Fruit fly (Drosophila melanogaster) whole organism, pupa: Measurements from ENCODE around the gene CG11626.

Experiments
- CG10348 ChIP-seq: fragments of 200-800 bp; sonication (Bioruptor generic); IDR thresholded peaks from 2 replicates; pipeline ENCODE4 v1.3.6; 2022; ENCODE audit warnings: missing biosample characterization, missing genetic modification characterization
- CG12605 ChIP-seq: fragments of 200-800 bp; sonication (Bioruptor generic); IDR thresholded peaks from 2 replicates; pipeline ENCODE4 v1.3.6; 2022; ENCODE audit warnings: missing biosample characterization, missing genetic modification characterization
- CG13204 ChIP-seq: fragments of 200-800 bp; sonication (Bioruptor generic); optimal IDR thresholded peaks from 2 replicates; lab custom pipeline; 2018; ENCODE audit warnings: missing biosample characterization, mild to moderate bottlenecking, missing genetic modification characterization, moderate library complexity
- CG14655 ChIP-seq: fragments of 200-800 bp; sonication (Bioruptor generic); optimal IDR thresholded peaks from 3 replicates; lab custom pipeline; 2017; ENCODE audit warnings: mild to moderate bottlenecking, missing biosample characterization, missing genetic modification reagents, missing genetic modification characterization
- CG15710 ChIP-seq: fragments of 200-800 bp; sonication (Bioruptor generic); optimal IDR thresholded peaks from 2 replicates; lab custom pipeline; 2018; ENCODE audit warnings: missing biosample characterization, mild to moderate bottlenecking, missing genetic modification characterization, moderate library complexity
- CG17806 ChIP-seq: fragments of 200-800 bp; sonication (Bioruptor generic); optimal IDR thresholded peaks from 2 replicates; lab custom pipeline; 2018; ENCODE audit warnings: missing biosample characterization, mild to moderate bottlenecking, missing genetic modification characterization, moderate library complexity
- CG34367 ChIP-seq: fragments of 200-800 bp; sonication (Bioruptor generic); optimal IDR thresholded peaks from 2 replicates; lab custom pipeline; 2018; ENCODE audit warnings: missing biosample characterization, mild to moderate bottlenecking, missing genetic modification characterization
- CG4496 ChIP-seq: fragments of 200-800 bp; sonication (Bioruptor generic); IDR thresholded peaks from 3 replicates; pipeline ENCODE4 v1.3.6; 2022; ENCODE audit warnings: missing biosample characterization, missing genetic modification characterization
- CG8159 ChIP-seq: fragments of 200-800 bp; sonication (Bioruptor generic); optimal IDR thresholded peaks from 3 replicates; lab custom pipeline; 2018; ENCODE audit warnings: missing biosample characterization, mild to moderate bottlenecking, missing genetic modification characterization, moderate library complexity
- CG8301 ChIP-seq: fragments of 200-800 bp; sonication (Bioruptor generic); optimal IDR thresholded peaks from 2 replicates; lab custom pipeline; 2018; ENCODE audit warnings: missing biosample characterization, mild to moderate bottlenecking, missing genetic modification characterization
- CG9948 ChIP-seq: fragments of 200-800 bp; sonication (Bioruptor generic); optimal IDR thresholded peaks from 2 replicates; lab custom pipeline; 2018; ENCODE audit warnings: missing biosample characterization, mild to moderate bottlenecking, missing genetic modification characterization, moderate library complexity
- EcR ChIP-seq: fragments of 200-800 bp; sonication (Bioruptor generic); optimal IDR thresholded peaks from 3 replicates; lab custom pipeline; 2019; ENCODE audit warnings: missing biosample characterization, missing genetic modification characterization, mild to moderate bottlenecking, moderate library complexity, missing genetic modification reagents
- Pif1A ChIP-seq: fragments of 200-800 bp; sonication (Bioruptor generic); optimal IDR thresholded peaks from 3 replicates; lab custom pipeline; 2016; ENCODE audit warnings: missing biosample characterization, missing genetic modification characterization
- Pif1B ChIP-seq: fragments of 200-800 bp; sonication (Bioruptor generic); optimal IDR thresholded peaks from 3 replicates; lab custom pipeline; 2016; ENCODE audit warnings: missing biosample characterization, missing genetic modification characterization
- fd96Ca ChIP-seq: fragments of 200-800 bp; sonication (Bioruptor generic); IDR thresholded peaks from 3 replicates; pipeline ENCODE4 v1.3.6; 2022; ENCODE audit warnings: missing biosample characterization, missing genetic modification characterization
- gl ChIP-seq: fragments of 200-800 bp; sonication (Bioruptor generic); optimal IDR thresholded peaks from 2 replicates; lab custom pipeline; 2018; ENCODE audit warnings: missing biosample characterization, mild to moderate bottlenecking, missing genetic modification characterization
- rn ChIP-seq: fragments of 200-800 bp; sonication (Bioruptor generic); IDR thresholded peaks from 2 replicates; pipeline ENCODE4 v1.3.6; 2022; ENCODE audit warnings: missing biosample characterization, missing genetic modification characterization

The CG11626 gene

dm6 chr3R:19412434-19412833 lies 3.8 kb downstream of the CG11626 start, which contains the start of gene CG31221:
Gene CG31221, plus strand, starts transcription at chr3R:19412689.
- no peak for TF ChIP-seq CG10348
- TF ChIP-seq CG14655 (GFP tag; lab: Kevin White, UChicago), result no peak
- TF ChIP-seq gl (tag; lab: Kevin White, UChicago), result no peak
- TF ChIP-seq CG34367, result no peak
- TF ChIP-seq CG8159 (tag; lab: Kevin White, UChicago), result no peak
- no peak for TF ChIP-seq EcR (GFP tag; lab: Kevin White, UChicago)
- TF ChIP-seq CG12605 (GFP tag; lab: Robert Waterston, UW), result no peak
- TF ChIP-seq CG13204 (GFP tag; lab: Kevin White, UChicago), result no peak

dm6 chr3R:19425099-19425498 lies 16.4 kb downstream of the CG11626 start, which contains the start of gene CG3517:
Gene CG3517, minus strand, starts transcription at chr3R:19425199.
- TF ChIP-seq CG8301 (tag; lab: Kevin White, UChicago), result no peak
- TF ChIP-seq rn (GFP tag; lab: Robert Waterston, UW), result no peak
- no peak for TF ChIP-seq gl (tag; lab: Kevin White, UChicago)
- no peak for TF ChIP-seq CG8159 (tag; lab: Kevin White, UChicago)
- no peak for TF ChIP-seq CG9948 (tag; lab: Kevin White, UChicago)
- no peak for TF ChIP-seq Pif1B
- TF ChIP-seq Pif1A, result no peak
- no peak for TF ChIP-seq CG15710 (tag; lab: Kevin White, UChicago)
- TF ChIP-seq CG13204 (GFP tag; lab: Kevin White, UChicago), result no peak

dm6 chr3R:19460409-19461217 lies 51.9 kb downstream of the CG11626 start, which contains the start of gene Dys:
Gene Dys, plus strand, starts transcription at chr3R:19461085.
- TF ChIP-seq CG8301 (tag; lab: Kevin White, UChicago), result peak; percentile 38
- peak; percentile 32 for TF ChIP-seq Pif1A
- peak; percentile 52; the same call in 1 of the 3 replicates for TF ChIP-seq CG4496 (GFP tag; lab: Robert Waterston, UW)
- no peak for TF ChIP-seq CG34367
- TF ChIP-seq CG15710 (tag; lab: Kevin White, UChicago), result no peak
- peak; percentile 27 for TF ChIP-seq CG8159 (tag; lab: Kevin White, UChicago)
- TF ChIP-seq CG14655 (GFP tag; lab: Kevin White, UChicago), result peak; percentile 13
- no peak for TF ChIP-seq CG17806 (tag; lab: Kevin White, UChicago)
- no peak for TF ChIP-seq EcR (GFP tag; lab: Kevin White, UChicago)
- TF ChIP-seq fd96Ca (GFP tag; lab: Robert Waterston, UW), result no peak
